Fruit fly (Drosophila melanogaster): ENCODE data around the gene CG5866.

Gene CG5866

DNA sequence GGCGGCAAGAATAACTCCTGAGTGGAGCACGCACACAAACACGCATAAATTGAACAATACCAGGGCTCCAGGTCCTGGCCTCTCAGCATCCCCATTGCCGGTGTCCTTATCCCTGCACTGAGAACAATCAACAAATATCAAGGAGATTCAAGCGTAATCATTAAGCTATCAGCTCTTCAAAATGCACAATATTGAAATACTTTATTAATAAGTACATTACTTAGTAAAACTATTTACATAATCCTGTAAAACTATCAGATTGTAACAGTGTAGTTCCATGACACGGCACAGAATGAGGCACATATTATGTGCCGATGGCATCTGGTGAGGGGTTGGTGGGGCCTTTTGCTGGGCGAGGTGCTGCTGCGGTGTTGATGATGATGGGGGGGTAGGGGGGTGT lies 44.4 kb upstream of the CG5866 start (continued):
- TF ChIP-seq pfk (GFP tag; optimal IDR thresholded peaks at IDR 0.05) = no peak
- 0 out of 3 replicates have a peak, but pooled peaks have one; percentile 52 for TF ChIP-seq so (GFP tag; IDR thresholded peaks at IDR 0.05)
- no peak for TF ChIP-seq CG14860 (GFP tag; IDR thresholded peaks at IDR 0.05; ENCODE audit: partially characterized antibody)
- TF ChIP-seq trh (GFP tag; optimal IDR thresholded peaks at IDR 0.05) = no peak
- TF ChIP-seq Rx (GFP tag; IDR thresholded peaks at IDR 0.05) = 0 out of 2 replicates have a peak, but pooled peaks have one; percentile 14
- peak; percentile 41 for TF ChIP-seq CG2120 (GFP tag; optimal IDR thresholded peaks at IDR 0.05)
- TF ChIP-seq ttk (GFP tag; IDR thresholded peaks at IDR 0.05) = 0 out of 2 replicates have a peak, but pooled peaks have one; percentile 25
- peak; percentile 49 for TF ChIP-seq CG11504 (tag; optimal IDR thresholded peaks at IDR 0.05)
- peak; percentile 17; the same call in 1 of the 2 replicates for TF ChIP-seq CG32772 (GFP tag; IDR thresholded peaks at IDR 0.05)
- no peak for TF ChIP-seq oc (tag; optimal IDR thresholded peaks at IDR 0.05)
- TF ChIP-seq CG11247 (GFP tag; IDR thresholded peaks at IDR 0.05) = 0 out of 2 replicates have a peak, but pooled peaks have one; percentile 21
- TF ChIP-seq Atf6 (GFP tag; IDR thresholded peaks at IDR 0.05) = no peak
- TF ChIP-seq CG12769 (tag; optimal IDR thresholded peaks at IDR 0.05) = peak; percentile 64
- TF ChIP-seq Nf-YB (GFP tag; optimal IDR thresholded peaks at IDR 0.05) = no peak
- TF ChIP-seq az2 (GFP tag; optimal IDR thresholded peaks at IDR 0.05) = no peak
- 0 out of 2 replicates have a peak, but pooled peaks have one; percentile 6 for TF ChIP-seq sisA (GFP tag; IDR thresholded peaks at IDR 0.05)
- peak; percentile 33 for TF ChIP-seq grau (tag; optimal IDR thresholded peaks at IDR 0.05)
- no peak for TF ChIP-seq CG10321 (GFP tag; IDR thresholded peaks at IDR 0.05)
- TF ChIP-seq CG10543 (GFP tag; optimal IDR thresholded peaks at IDR 0.05) = no peak
- no peak; the same call in 1 of the 2 replicates for TF ChIP-seq ranshi (GFP tag; IDR thresholded peaks at IDR 0.05)
- TF ChIP-seq crp (GFP tag; optimal IDR thresholded peaks at IDR 0.05) = no peak
- peak; percentile 65 for TF ChIP-seq dysf (GFP tag; IDR thresholded peaks at IDR 0.05)
- TF ChIP-seq bbx (GFP tag; IDR thresholded peaks at IDR 0.05; ENCODE audit: partially characterized antibody) = no peak
- TF ChIP-seq CG15514 (GFP tag; optimal IDR thresholded peaks at IDR 0.05) = peak; percentile 14
- TF ChIP-seq btn (GFP tag; optimal IDR thresholded peaks at IDR 0.05) = no peak
- TF ChIP-seq CG9817 (tag; optimal IDR thresholded peaks at IDR 0.05) = peak; percentile 24
- TF ChIP-seq dmrt99B (tag; optimal IDR thresholded peaks at IDR 0.05) = peak; percentile 49
- TF ChIP-seq mirr (GFP tag; optimal IDR thresholded peaks at IDR 0.05) = no peak
- no peak for TF ChIP-seq CG31224 (GFP tag; IDR thresholded peaks at IDR 0.05)
- TF ChIP-seq dimm (GFP tag; IDR thresholded peaks at IDR 0.05) = no peak
- TF ChIP-seq danr (GFP tag; IDR thresholded peaks at IDR 0.05) = no peak
- no peak for TF ChIP-seq pan (optimal IDR thresholded peaks at IDR 0.05)
- peak in 1 of 2 experiments; percentile 46 for TF ChIP-seq pan (GFP tag; optimal IDR thresholded peaks at IDR 0.05 in 1 of 2, IDR thresholded peaks at IDR 0.05 in 1 of 2)
- TF ChIP-seq peb (GFP tag; IDR thresholded peaks at IDR 0.05) = no peak
- no peak for TF ChIP-seq tna (GFP tag; IDR thresholded peaks at IDR 0.05; ENCODE audit: partially characterized antibody)
- TF ChIP-seq CG10209 (GFP tag; optimal IDR thresholded peaks at IDR 0.05) = peak; percentile 17
- TF ChIP-seq CG12659 (GFP tag; optimal IDR thresholded peaks at IDR 0.05) = peak; percentile 18
- TF ChIP-seq ken (GFP tag; IDR thresholded peaks at IDR 0.05) = no peak
- no peak for TF ChIP-seq exex (tag; optimal IDR thresholded peaks at IDR 0.05)
- TF ChIP-seq Atf3 (GFP tag; optimal IDR thresholded peaks at IDR 0.05) = no peak
- peak; percentile 8 for TF ChIP-seq fd96Cb (tag; optimal IDR thresholded peaks at IDR 0.05)
- TF ChIP-seq lilli (GFP tag; optimal IDR thresholded peaks at IDR 0.05) = peak; percentile 2
- peak; percentile 78 for TF ChIP-seq CG18599 (GFP tag; optimal IDR thresholded peaks at IDR 0.05)
- no peak for TF ChIP-seq CG13123 (GFP tag; optimal IDR thresholded peaks at IDR 0.05)
- no peak for TF ChIP-seq CG8478 (optimal IDR thresholded peaks at IDR 0.05)
- no peak for TF ChIP-seq disco-r (GFP tag; optimal IDR thresholded peaks at IDR 0.05)
- TF ChIP-seq cwo (GFP tag; optimal IDR thresholded peaks at IDR 0.05) = peak; percentile 48
- peak; percentile 13 for TF ChIP-seq CG13296 (GFP tag; optimal IDR thresholded peaks at IDR 0.05)
- TF ChIP-seq Awh (GFP tag; IDR thresholded peaks at IDR 0.05) = peak; percentile 13; the same call in 1 of the 2 replicates
- TF ChIP-seq Fer3 (tag; optimal IDR thresholded peaks at IDR 0.05) = peak; percentile 45
- TF ChIP-seq nmo (GFP tag; optimal IDR thresholded peaks at IDR 0.05) = peak; percentile 2
